Fruit fly (Drosophila melanogaster) whole organism, adult: Measurements from ENCODE around the gene akirin.

Experiments
- CG11617 ChIP-seq: fragments of 200-800 bp; sonication (Bioruptor generic); optimal IDR thresholded peaks from 2 replicates; lab custom pipeline; 2017; ENCODE audit warnings: mild to moderate bottlenecking, missing biosample characterization, missing genetic modification reagents, missing genetic modification characterization
- CG12768 ChIP-seq: fragments of 200-800 bp; sonication (Bioruptor generic); optimal IDR thresholded peaks from 2 replicates; lab custom pipeline; 2017; ENCODE audit warnings: missing biosample characterization, missing genetic modification characterization, mild to moderate bottlenecking, moderate library complexity, missing genetic modification reagents
- CG14711 ChIP-seq: fragments of 200-800 bp; sonication (Bioruptor generic); optimal IDR thresholded peaks from 2 replicates; lab custom pipeline; 2018; ENCODE audit warnings: missing biosample characterization, mild to moderate bottlenecking, missing genetic modification characterization, moderate library complexity
- CG1620 ChIP-seq: fragments of 200-800 bp; sonication (Bioruptor generic); optimal IDR thresholded peaks from 2 replicates; lab custom pipeline; 2016; ENCODE audit warnings: missing biosample characterization, missing genetic modification characterization
- CG33017 ChIP-seq: fragments of 200-800 bp; sonication (Bioruptor generic); optimal IDR thresholded peaks from 2 replicates; lab custom pipeline; 2018; ENCODE audit warnings: missing biosample characterization, mild to moderate bottlenecking, missing genetic modification characterization, moderate library complexity
- CG5204 ChIP-seq: fragments of 200-800 bp; sonication (Bioruptor generic); optimal IDR thresholded peaks from 2 replicates; lab custom pipeline; 2016; ENCODE audit warnings: missing biosample characterization, missing genetic modification characterization
- CG7045 ChIP-seq: fragments of 200-800 bp; sonication (Bioruptor generic); optimal IDR thresholded peaks from 2 replicates; lab custom pipeline; 2017; ENCODE audit warnings: missing biosample characterization, mild to moderate bottlenecking, missing genetic modification characterization
- CG7101 ChIP-seq: fragments of 200-800 bp; sonication (Bioruptor generic); optimal IDR thresholded peaks from 2 replicates; lab custom pipeline; 2018; ENCODE audit warnings: missing biosample characterization, mild to moderate bottlenecking, missing genetic modification characterization, moderate library complexity
- Clk ChIP-seq: fragments of 200-800 bp; sonication (Bioruptor generic); optimal IDR thresholded peaks from 2 replicates; lab custom pipeline; 2017; ENCODE audit warnings: missing biosample characterization, missing genetic modification characterization
- Crg-1 ChIP-seq: fragments of 200-800 bp; sonication (Bioruptor generic); optimal IDR thresholded peaks from 2 replicates; lab custom pipeline; 2016; ENCODE audit warnings: missing biosample characterization, missing genetic modification characterization
- Hr96 ChIP-seq: fragments of 200-800 bp; sonication (Bioruptor generic); optimal IDR thresholded peaks from 2 replicates; lab custom pipeline; 2016; ENCODE audit warnings: missing biosample characterization, missing genetic modification characterization
- Mnt ChIP-seq: fragments of 200-800 bp; sonication (Bioruptor generic); optimal IDR thresholded peaks from 2 replicates; lab custom pipeline; 2016; ENCODE audit warnings: missing biosample characterization, mild to moderate bottlenecking, missing genetic modification characterization
- bab1 ChIP-seq: fragments of 200-800 bp; sonication (Bioruptor generic); optimal IDR thresholded peaks from 3 replicates; lab custom pipeline; 2019; ENCODE audit warnings: missing biosample characterization, mild to moderate bottlenecking, missing genetic modification characterization, moderate library complexity
- cic ChIP-seq: fragments of 200-800 bp; sonication (Bioruptor generic); optimal IDR thresholded peaks from 2 replicates; lab custom pipeline; 2017; ENCODE audit warnings: missing biosample characterization, mild to moderate bottlenecking, missing genetic modification characterization, moderate library complexity
- cnc ChIP-seq, 2 experiments: fragments of >200 bp; optimal IDR thresholded peaks; 2 replicates each; lab custom pipeline; 2017
- kay ChIP-seq: fragments of 200-800 bp; sonication (Bioruptor generic); peaks from one replicate; lab custom pipeline; 2016; ENCODE audit warnings: missing biosample characterization, missing genetic modification characterization, borderline replicate concordance
- ovo ChIP-seq: fragments of 200-800 bp; sonication (Bioruptor generic); optimal IDR thresholded peaks from 2 replicates; lab custom pipeline; 2016; ENCODE audit warnings: missing biosample characterization, missing genetic modification characterization
- pad ChIP-seq: fragments of 200-800 bp; sonication (Bioruptor generic); optimal IDR thresholded peaks from 3 replicates; lab custom pipeline; 2017; ENCODE audit warnings: missing biosample characterization, missing genetic modification characterization, mild to moderate bottlenecking, moderate library complexity, missing genetic modification reagents
- tj ChIP-seq: fragments of 200-800 bp; sonication (Bioruptor generic); optimal IDR thresholded peaks from 3 replicates; lab custom pipeline; 2017; ENCODE audit warnings: missing biosample characterization, mild to moderate bottlenecking, missing genetic modification characterization, moderate library complexity
- toe ChIP-seq: fragments of 200-800 bp; sonication (Bioruptor generic); optimal IDR thresholded peaks from 2 replicates; lab custom pipeline; 2016; ENCODE audit warnings: missing biosample characterization, missing genetic modification characterization

The akirin gene

dm6 chr3L:7364717-7365278, 4.8 kb upstream of the akirin start:
- no peak for TF ChIP-seq Mnt (GFP tag; lab: Kevin White, UChicago)

DNA sequence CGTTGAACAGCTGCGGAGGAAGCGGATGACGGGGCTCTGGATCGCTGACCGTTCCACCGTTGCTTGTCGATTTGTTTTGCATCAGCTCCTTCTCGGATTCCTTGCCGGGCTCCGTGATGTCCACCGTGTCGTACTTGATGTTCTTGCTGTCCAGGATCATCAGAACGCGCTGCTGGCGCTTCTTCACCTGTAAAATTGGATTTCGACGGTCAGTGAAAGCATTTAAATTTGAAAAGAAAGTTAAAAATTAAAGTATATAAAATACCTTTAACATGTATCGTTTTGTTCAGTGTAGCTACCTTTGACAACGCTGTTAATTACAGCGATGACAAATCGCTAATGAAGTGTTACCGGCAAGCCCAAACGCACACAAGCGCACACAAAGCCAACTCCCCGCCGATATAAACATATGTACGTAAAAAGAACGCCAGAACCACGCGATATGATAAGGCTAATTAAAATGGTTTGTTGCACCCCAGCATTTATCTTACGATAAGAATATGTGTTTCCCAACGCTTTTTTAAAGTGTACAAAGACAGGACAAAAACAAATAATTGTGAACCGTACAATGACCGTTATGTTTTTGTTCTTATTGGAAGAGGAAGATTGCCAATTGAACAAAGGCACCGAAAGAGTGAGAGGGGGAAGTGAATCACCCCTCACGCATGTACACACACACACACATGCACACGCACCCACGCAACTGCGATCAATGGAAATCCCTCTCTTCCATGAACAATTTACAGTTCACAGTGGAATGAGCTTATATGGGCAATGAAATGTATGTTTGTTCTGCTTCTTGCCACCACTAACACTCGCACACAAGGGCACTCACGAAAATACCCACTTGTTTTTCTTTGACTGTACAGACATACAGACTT, 1.6 kb upstream of the akirin start:
- TF ChIP-seq bab1 (GFP tag; lab: Kevin White, UChicago) (no peak), tj (GFP tag; lab: Kevin White, UChicago) (no peak), ovo (peak; percentile 91), CG1620 (GFP tag; lab: Kevin White, UChicago) (no peak), Mnt (GFP tag; lab: Kevin White, UChicago) (peak; percentile 44), cic (GFP tag; lab: Kevin White, UChicago) (peak; percentile 50), kay (GFP tag; lab: Kevin White, UChicago) (peak; percentile 92), CG5204 (GFP tag; lab: Kevin White, UChicago) (no peak), CG11617 (GFP tag; lab: Kevin White, UChicago) (peak; percentile 5), Hr96 (GFP tag; lab: Kevin White, UChicago) (no peak), CG33017 (no peak), pad (GFP tag; lab: Kevin White, UChicago) (peak; percentile 99), CG7045 (GFP tag; lab: Kevin White, UChicago) (no peak), cnc (optimal IDR thresholded peaks at IDR 0.05; lab: Kevin White, UChicago) (no peak), Crg-1 (GFP tag; lab: Kevin White, UChicago) (peak; percentile 7), CG7101 (tag; lab: Kevin White, UChicago) (no peak), toe (GFP tag; lab: Kevin White, UChicago) (no peak), Clk (GFP tag; lab: Kevin White, UChicago) (no peak)

dm6 chr3L:7368934-7369333, 709 bp upstream of the akirin start, which contains the start of gene Sh3beta:
Gene Sh3beta (minus strand): TSS chr3L:7369260.
- TF ChIP-seq CG5204 (GFP tag; lab: Kevin White, UChicago): no peak
- TF ChIP-seq bab1 (GFP tag; lab: Kevin White, UChicago): no peak
- no peak for TF ChIP-seq CG1620 (GFP tag; lab: Kevin White, UChicago)
- no peak for TF ChIP-seq CG11617 (GFP tag; lab: Kevin White, UChicago)
- TF ChIP-seq kay (GFP tag; lab: Kevin White, UChicago): peak; percentile 41

DNA sequence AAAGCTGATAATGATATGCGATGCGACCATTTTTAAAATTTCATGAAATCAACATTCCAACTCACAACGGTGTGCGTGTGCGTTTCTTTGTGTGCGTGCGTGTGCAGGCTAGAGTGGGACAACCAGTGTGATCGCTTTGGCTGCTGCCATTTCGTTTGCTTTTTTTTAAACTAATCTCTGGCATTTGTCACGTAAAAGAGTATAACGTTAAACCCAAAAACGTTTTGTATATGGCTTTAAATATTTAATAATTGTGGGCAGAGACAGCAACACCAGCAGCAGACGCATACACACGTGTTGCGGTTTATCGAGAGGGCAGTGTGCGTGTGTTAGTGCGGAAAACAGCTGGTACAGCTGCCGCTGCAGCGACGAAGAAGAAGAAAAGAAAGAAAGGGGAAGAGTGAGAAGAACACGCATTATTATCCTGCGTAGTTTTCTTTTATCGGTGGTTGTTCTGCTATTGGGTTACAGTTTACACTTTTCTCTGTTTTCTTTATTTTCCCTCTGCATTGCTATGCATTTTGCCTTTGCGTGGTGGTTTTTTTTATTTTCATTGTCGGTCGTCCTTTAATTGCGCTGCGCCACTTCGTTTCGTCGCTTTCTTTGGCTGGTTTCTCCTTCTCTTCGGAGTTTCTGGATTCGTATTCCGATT, 714 bp downstream of the akirin start:
- TF ChIP-seq CG5204 (GFP tag; lab: Kevin White, UChicago) (no peak), tj (GFP tag; lab: Kevin White, UChicago) (peak; percentile 35), Hr96 (GFP tag; lab: Kevin White, UChicago) (no peak), Clk (GFP tag; lab: Kevin White, UChicago) (no peak), CG12768 (GFP tag; lab: Kevin White, UChicago) (no peak), CG7101 (tag; lab: Kevin White, UChicago) (peak; percentile 14), cnc (optimal IDR thresholded peaks at IDR 0.05; lab: Kevin White, UChicago) (no peak), Crg-1 (GFP tag; lab: Kevin White, UChicago) (no peak), CG1620 (GFP tag; lab: Kevin White, UChicago) (no peak), cic (GFP tag; lab: Kevin White, UChicago) (peak; percentile 9), pad (GFP tag; lab: Kevin White, UChicago) (peak; percentile 68), CG11617 (GFP tag; lab: Kevin White, UChicago) (peak; percentile 52), CG33017 (no peak), toe (GFP tag; lab: Kevin White, UChicago) (no peak), Mnt (GFP tag; lab: Kevin White, UChicago) (peak; percentile 91)

DNA sequence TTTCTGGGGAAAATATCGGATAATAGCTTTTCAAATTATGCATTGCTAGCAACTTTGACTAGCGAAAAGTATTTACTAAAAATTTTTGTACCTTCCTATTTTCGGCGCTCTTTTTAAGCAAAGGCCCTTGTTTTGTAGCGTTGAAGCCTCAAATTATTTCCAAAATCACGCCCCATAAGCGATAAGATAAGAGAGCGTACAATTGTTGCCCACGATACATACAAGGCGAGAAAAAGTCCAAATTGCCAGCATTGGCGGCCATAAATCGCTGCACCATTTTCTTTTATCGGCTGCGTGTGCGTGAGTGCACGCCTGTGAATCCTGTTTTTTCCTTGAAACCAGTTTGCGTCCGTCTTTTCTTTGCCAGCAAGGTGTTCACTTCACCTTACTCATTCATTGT, 1.6 kb downstream of the akirin start:
- TF ChIP-seq kay (GFP tag; lab: Kevin White, UChicago) (peak; percentile 46), Hr96 (GFP tag; lab: Kevin White, UChicago) (no peak), ovo (no peak), bab1 (GFP tag; lab: Kevin White, UChicago) (no peak), Mnt (GFP tag; lab: Kevin White, UChicago) (no peak), toe (GFP tag; lab: Kevin White, UChicago) (no peak)

- TF ChIP-seq CG7045 (GFP tag; lab: Kevin White, UChicago): no peak
- TF ChIP-seq Clk (GFP tag; lab: Kevin White, UChicago): no peak
- TF ChIP-seq CG11617 (GFP tag; lab: Kevin White, UChicago): no peak
- TF ChIP-seq ovo: no peak
- no peak for TF ChIP-seq CG14711 (tag; lab: Kevin White, UChicago)
- TF ChIP-seq Hr96 (GFP tag; lab: Kevin White, UChicago): no peak
- TF ChIP-seq CG7101 (tag; lab: Kevin White, UChicago): no peak
- TF ChIP-seq cic (GFP tag; lab: Kevin White, UChicago): no peak
These were observed 6.5 kb downstream of the akirin start for dm6 chr3L:7376151-7376550.
